Fruit fly (Drosophila melanogaster): ENCODE measurements around the gene tilB.

The tilB gene

dm6 chrX:22491028-22491769 is 41.7 kb downstream of the tilB start (continued):
- TF ChIP-seq tx (GFP tag; optimal IDR thresholded peaks at IDR 0.05) (peak; percentile 7), CG17359 (tag; optimal IDR thresholded peaks at IDR 0.05) (peak; percentile 51), CG11723 (GFP tag; optimal IDR thresholded peaks at IDR 0.05) (peak; percentile 26), HmgD (GFP tag; optimal IDR thresholded peaks at IDR 0.05) (no peak), CG3065 (GFP tag; optimal IDR thresholded peaks at IDR 0.05) (no peak), CG6854 (GFP tag; optimal IDR thresholded peaks at IDR 0.05) (peak; percentile 31), CG9932 (GFP tag; IDR thresholded peaks at IDR 0.05) (peak; percentile 54; the same call in 1 of the 2 replicates), CG1647 (GFP tag; optimal IDR thresholded peaks at IDR 0.05) (no peak), CG1024 (GFP tag; IDR thresholded peaks at IDR 0.05) (no peak), org-1 (GFP tag; optimal IDR thresholded peaks at IDR 0.05) (peak; percentile 49), sr (GFP tag; IDR thresholded peaks at IDR 0.05) (peak; percentile 69; the same call in 2 of the 3 replicates), bbx (GFP tag; IDR thresholded peaks at IDR 0.05; ENCODE audit: partially characterized antibody) (0 out of 2 replicates have a peak, but pooled peaks have one; percentile 21), az2 (GFP tag; optimal IDR thresholded peaks at IDR 0.05) (peak; percentile 54), CG2116 (GFP tag; optimal IDR thresholded peaks at IDR 0.05) (peak; percentile 30), nmo (GFP tag; optimal IDR thresholded peaks at IDR 0.05) (peak; percentile 85), ci (GFP tag; IDR thresholded peaks at IDR 0.05) (peak; percentile 49; the same call in 2 of the 3 replicates), lola (GFP tag; optimal IDR thresholded peaks at IDR 0.05) (peak in 1 of 3 experiments; percentile 68), CG10543 (GFP tag; optimal IDR thresholded peaks at IDR 0.05) (peak; percentile 45), dmrt11E (tag; optimal IDR thresholded peaks at IDR 0.05) (peak; percentile 53), ase (GFP tag; IDR thresholded peaks at IDR 0.05) (0 out of 3 replicates have a peak, but pooled peaks have one; percentile 36), CG18599 (GFP tag; optimal IDR thresholded peaks at IDR 0.05) (peak; percentile 56), sc (optimal IDR thresholded peaks at IDR 0.05) (no peak), sc (GFP tag; optimal IDR thresholded peaks at IDR 0.05) (peak; percentile 47), Trl (optimal IDR thresholded peaks at IDR 0.05) (peak; percentile 12 to 32), Trl (GFP tag; optimal IDR thresholded peaks at IDR 0.05) (no peak), zf30C (GFP tag; optimal IDR thresholded peaks at IDR 0.05) (peak; percentile 53), CG7839 (tag; optimal IDR thresholded peaks at IDR 0.05) (peak; percentile 74), cato (GFP tag; optimal IDR thresholded peaks at IDR 0.05; ENCODE audit: borderline replicate concordance) (peak; percentile 56), CG3847 (GFP tag; IDR thresholded peaks at IDR 0.05) (peak; percentile 45; the same call in 1 of the 2 replicates), CG2202 (tag; optimal IDR thresholded peaks at IDR 0.05) (no peak), Optix (GFP tag; IDR thresholded peaks at IDR 0.05) (no peak), Hsf (GFP tag; optimal IDR thresholded peaks at IDR 0.05) (peak; percentile 18), mam (GFP tag; optimal IDR thresholded peaks at IDR 0.05) (no peak), dpn (GFP tag; optimal IDR thresholded peaks at IDR 0.05) (peak in 1 of 2 experiments; percentile 61), CG6683 (GFP tag; optimal IDR thresholded peaks at IDR 0.05) (peak; percentile 23), Atf-2 (GFP tag; optimal IDR thresholded peaks at IDR 0.05) (no peak), CG1792 (GFP tag; optimal IDR thresholded peaks at IDR 0.05) (no peak), CG3407 (GFP tag; optimal IDR thresholded peaks at IDR 0.05) (peak; percentile 20), E2f1 (GFP tag; IDR thresholded peaks at IDR 0.05) (no peak), fd96Cb (tag; optimal IDR thresholded peaks at IDR 0.05) (peak; percentile 62), CG2712 (tag; optimal IDR thresholded peaks at IDR 0.05) (peak; percentile 57), Max (GFP tag; optimal IDR thresholded peaks at IDR 0.05) (peak; percentile 13), CG10267 (tag; optimal IDR thresholded peaks at IDR 0.05) (peak; percentile 56), sob (GFP tag; IDR thresholded peaks at IDR 0.05) (no peak), Hmx (GFP tag; optimal IDR thresholded peaks at IDR 0.05) (no peak), Med (GFP tag) (peak; percentile 84), dysf (GFP tag; IDR thresholded peaks at IDR 0.05) (peak; percentile 65), tna (GFP tag; IDR thresholded peaks at IDR 0.05; ENCODE audit: partially characterized antibody) (no peak), unpg (GFP tag; optimal IDR thresholded peaks at IDR 0.05) (peak; percentile 44)
